Fruit fly (Drosophila melanogaster): ENCODE measurements around the gene CG15888.

DNA sequence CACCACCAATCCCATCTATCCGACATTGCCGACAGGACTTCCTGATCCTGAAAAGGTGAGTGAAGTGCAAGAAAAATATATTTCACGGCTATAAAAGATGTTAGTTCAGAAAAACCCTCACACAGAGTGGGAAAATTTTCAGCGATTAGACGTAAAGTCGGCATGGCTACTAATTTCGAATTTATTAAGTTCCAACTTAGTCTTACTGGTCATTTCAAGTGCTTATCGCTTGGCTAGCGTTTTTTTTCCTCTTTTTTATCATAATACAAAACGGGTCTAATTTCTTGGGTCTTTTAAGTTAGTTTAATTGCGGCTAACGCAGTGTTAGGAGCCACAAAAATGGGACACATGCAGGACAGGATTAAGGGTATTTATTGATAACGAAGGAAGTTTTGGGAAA lies 16.8 kb upstream of the CG15888 start, which contains the start of gene CG43208:
- no peak for TF ChIP-seq Pif1B (GFP tag; optimal IDR thresholded peaks at IDR 0.05)
- TF ChIP-seq EcR (GFP tag; optimal IDR thresholded peaks at IDR 0.05), result no peak
